Worm (Caenorhabditis elegans) whole organism, L1 larva: ENCODE data around the gene ZK418.13.
A peak's percentile ranks its signal among the peaks of the same experiment; 100 is the strongest.

Experiments used
- C16A3.4 ChIP-seq: fragments of 150-350 bp; optimal IDR thresholded peaks from 2 replicates; lab custom pipeline; 2014; ENCODE audit warnings: missing biosample characterization, missing genetic modification characterization
- Y116A8C.19 ChIP-seq: sonication (generic microtip); optimal IDR thresholded peaks from 2 replicates; lab custom pipeline; 2016; ENCODE audit warnings: missing compliant biosample characterization, missing genetic modification characterization, borderline replicate concordance
- aha-1 ChIP-seq: fragments of 150-350 bp; optimal IDR thresholded peaks from 2 replicates; lab custom pipeline; 2014; ENCODE audit warnings: missing biosample characterization, missing genetic modification characterization
- alr-1 ChIP-seq: fragments of 200-800 bp; sonication (Bioruptor generic); optimal IDR thresholded peaks from 2 replicates; lab custom pipeline; 2018; ENCODE audit warnings: borderline replicate concordance, mild to moderate bottlenecking, missing genetic modification characterization, missing compliant biosample characterization
- blmp-1 ChIP-seq: fragments of 150-350 bp; optimal IDR thresholded peaks from 2 replicates; lab custom pipeline; 2014; ENCODE audit warnings: missing biosample characterization, missing genetic modification characterization
- ceh-8 ChIP-seq: fragments of 200-800 bp; sonication (Bioruptor generic); optimal IDR thresholded peaks from 2 replicates; lab custom pipeline; 2018; ENCODE audit warnings: mild to moderate bottlenecking, missing genetic modification characterization, moderate library complexity, missing compliant biosample characterization
- dsc-1 ChIP-seq: sonication (generic microtip); optimal IDR thresholded peaks from 2 replicates; lab custom pipeline; 2016; ENCODE audit warnings: mild to moderate bottlenecking, missing genetic modification characterization, missing compliant biosample characterization
- efl-1 ChIP-seq, 4 experiments: fragments of 150-350 bp; optimal IDR thresholded peaks in 3 of 4; peaks in 1 of 4; 1 replicate in 1 of 4; 2 replicates in 3 of 4; lab custom pipeline; 2014; ENCODE audit warnings: missing biosample characterization in 2 of 4, missing genetic modification characterization in 2 of 4, missing genetic modification reagents in 2 of 4
- egl-13 ChIP-seq: sonication (generic microtip); optimal IDR thresholded peaks from 2 replicates; lab custom pipeline; 2016; ENCODE audit warnings: missing genotype, missing genetic modification reagents, missing genetic modification characterization, missing compliant biosample characterization
- egl-27 ChIP-seq, 2 experiments: fragments of 150-350 bp in 1 of 2; sonication (generic microtip); optimal IDR thresholded peaks; 3 replicates each; lab custom pipeline; 2017 to 2018; ENCODE audit warnings: missing biosample characterization in 2 of 2, missing genetic modification characterization in 2 of 2, missing genetic modification reagents in 2 of 2
- elt-2 ChIP-seq: sonication (generic microtip); optimal IDR thresholded peaks from 2 replicates; lab custom pipeline; 2016; ENCODE audit warnings: missing genetic modification characterization, mild to moderate bottlenecking, inconsistent platforms, missing compliant biosample characterization, missing genetic modification reagents
- elt-3 ChIP-seq, 6 experiments: fragments of 150-350 bp in 1 of 6; sonication (generic microtip); optimal IDR thresholded peaks; 2 replicates each; lab custom pipeline; 2017 to 2018; ENCODE audit warnings: missing biosample characterization in 6 of 6, missing genetic modification characterization in 6 of 6, inconsistent platforms in 1 of 6
- fkh-10 ChIP-seq: sonication (generic microtip); optimal IDR thresholded peaks from 2 replicates; lab custom pipeline; 2017; ENCODE audit warnings: missing biosample characterization, missing genetic modification reagents, missing genetic modification characterization
- fkh-8 ChIP-seq: sonication (generic microtip); optimal IDR thresholded peaks from 2 replicates; lab custom pipeline; 2016; ENCODE audit warnings: mild to moderate bottlenecking, missing genetic modification characterization, missing compliant biosample characterization
- fos-1 ChIP-seq: fragments of 150-350 bp; optimal IDR thresholded peaks from 2 replicates; lab custom pipeline; 2014; ENCODE audit warnings: missing biosample characterization, missing genetic modification characterization
- grh-1 ChIP-seq: fragments of 200-800 bp; sonication (Bioruptor generic); IDR thresholded peaks from 2 replicates; pipeline ENCODE4 v1.3.6; 2022; ENCODE audit warnings: missing genetic modification reagents, missing genetic modification characterization, missing compliant biosample characterization
- hlh-17 ChIP-seq: fragments of 200-800 bp; sonication (Bioruptor generic); optimal IDR thresholded peaks from 2 replicates; lab custom pipeline; 2018; ENCODE audit warnings: missing genetic modification characterization, mild to moderate bottlenecking, missing compliant biosample characterization, moderate library complexity, borderline replicate concordance
- lin-14 ChIP-seq: fragments of 200-800 bp; sonication (Bioruptor generic); optimal IDR thresholded peaks from 2 replicates; lab custom pipeline; 2018; ENCODE audit warnings: mild to moderate bottlenecking, missing genetic modification characterization, moderate library complexity, missing compliant biosample characterization
- lin-35 ChIP-seq, 2 experiments: fragments of 150-350 bp; optimal IDR thresholded peaks; 2 replicates each; lab custom pipeline; 2014; ENCODE audit warnings: missing biosample characterization in 2 of 2, missing genetic modification characterization in 2 of 2, missing genetic modification reagents in 2 of 2
- lin-39 ChIP-seq: fragments of 150-350 bp; optimal IDR thresholded peaks from 2 replicates; lab custom pipeline; 2014; ENCODE audit warnings: missing biosample characterization, missing genetic modification reagents, missing genetic modification characterization
- lir-3 ChIP-seq: sonication (generic microtip); optimal IDR thresholded peaks from 2 replicates; lab custom pipeline; 2016; ENCODE audit warnings: mild to moderate bottlenecking, missing genetic modification characterization, moderate library complexity, missing compliant biosample characterization; ENCODE audit not compliant: poor library complexity
- lsy-2 ChIP-seq, 2 experiments: fragments of 150-350 bp; optimal IDR thresholded peaks; 2 replicates each; lab custom pipeline; 2014; ENCODE audit warnings: missing biosample characterization in 2 of 2, missing genetic modification characterization in 2 of 2
- mab-9 ChIP-seq: fragments of 200-800 bp; sonication (Bioruptor generic); IDR thresholded peaks from 2 replicates; pipeline ENCODE4 v1.3.6; 2022; ENCODE audit warnings: missing genetic modification reagents, missing genetic modification characterization, missing compliant biosample characterization
- mef-2 ChIP-seq: fragments of 150-350 bp; optimal IDR thresholded peaks from 2 replicates; lab custom pipeline; 2014; ENCODE audit warnings: missing biosample characterization, missing genetic modification characterization
- mep-1 ChIP-seq: fragments of 150-350 bp; optimal IDR thresholded peaks from 2 replicates; lab custom pipeline; 2014; ENCODE audit warnings: missing biosample characterization, missing genetic modification characterization
- nhr-11 ChIP-seq: fragments of 150-350 bp; optimal IDR thresholded peaks from 2 replicates; lab custom pipeline; 2014; ENCODE audit warnings: missing biosample characterization, missing genetic modification characterization
- nhr-12 ChIP-seq: sonication (generic microtip); optimal IDR thresholded peaks from 2 replicates; lab custom pipeline; 2017; ENCODE audit warnings: missing biosample characterization, missing genetic modification characterization
- nhr-19 ChIP-seq: fragments of 200-800 bp; sonication (Bioruptor generic); conservative IDR thresholded peaks from 2 replicates; pipeline ENCODE4 v1.3.6; 2022; ENCODE audit warnings: missing genetic modification characterization, missing compliant biosample characterization
- nhr-28 ChIP-seq: fragments of 150-350 bp; optimal IDR thresholded peaks from 2 replicates; lab custom pipeline; 2014; ENCODE audit warnings: missing biosample characterization, missing genetic modification characterization
- nhr-47 ChIP-seq: sonication (generic microtip); optimal IDR thresholded peaks from 2 replicates; lab custom pipeline; 2016; ENCODE audit warnings: mild to moderate bottlenecking, missing genetic modification characterization, moderate library complexity, missing compliant biosample characterization
- nhr-71 ChIP-seq: sonication (generic microtip); optimal IDR thresholded peaks from 2 replicates; lab custom pipeline; 2016; ENCODE audit warnings: mild to moderate bottlenecking, missing genetic modification characterization, moderate library complexity, missing compliant biosample characterization
- nhr-77 ChIP-seq: fragments of 150-350 bp; optimal IDR thresholded peaks from 2 replicates; lab custom pipeline; 2014; ENCODE audit warnings: missing biosample characterization, missing genetic modification characterization
- nhr-84 ChIP-seq: sonication (generic microtip); optimal IDR thresholded peaks from 2 replicates; lab custom pipeline; 2017; ENCODE audit warnings: missing biosample characterization, missing genetic modification characterization
- nhr-90 ChIP-seq: sonication (generic microtip); optimal IDR thresholded peaks from 2 replicates; lab custom pipeline; 2016; ENCODE audit warnings: mild to moderate bottlenecking, missing genetic modification characterization, missing compliant biosample characterization; ENCODE audit not compliant: poor library complexity
- pax-3 ChIP-seq: fragments of 200-800 bp; sonication (Bioruptor generic); optimal IDR thresholded peaks from 2 replicates; lab custom pipeline; 2018; ENCODE audit warnings: mild to moderate bottlenecking, missing genetic modification characterization, moderate library complexity, missing compliant biosample characterization
- pqm-1 ChIP-seq: sonication (generic microtip); optimal IDR thresholded peaks from 3 replicates; lab custom pipeline; 2017; ENCODE audit warnings: missing biosample characterization, missing genetic modification characterization
- rnt-1 ChIP-seq: sonication (generic microtip); optimal IDR thresholded peaks from 2 replicates; lab custom pipeline; 2016; ENCODE audit warnings: mild to moderate bottlenecking, missing genetic modification characterization, moderate library complexity, missing compliant biosample characterization
- snpc-4 ChIP-seq: fragments of 150-350 bp; optimal IDR thresholded peaks from 2 replicates; lab custom pipeline; 2014; ENCODE audit warnings: missing biosample characterization, missing genetic modification characterization
- sup-37 ChIP-seq: fragments of 200-800 bp; sonication (Bioruptor generic); optimal IDR thresholded peaks from 2 replicates; lab custom pipeline; 2018; ENCODE audit warnings: mild to moderate bottlenecking, missing genetic modification characterization, missing compliant biosample characterization
- swsn-7 ChIP-seq: sonication (generic microtip); optimal IDR thresholded peaks from 2 replicates; lab custom pipeline; 2016; ENCODE audit warnings: missing genetic modification characterization, missing compliant biosample characterization
- unc-130 ChIP-seq: fragments of 150-350 bp; optimal IDR thresholded peaks from 2 replicates; lab custom pipeline; 2017; ENCODE audit warnings: missing biosample characterization, missing genetic modification characterization, inconsistent platforms
- unc-30 ChIP-seq: sonication (generic microtip); optimal IDR thresholded peaks from 2 replicates; lab custom pipeline; 2017; ENCODE audit warnings: missing biosample characterization, missing genetic modification characterization
- unc-62 ChIP-seq: fragments of 150-350 bp; optimal IDR thresholded peaks from 2 replicates; lab custom pipeline; 2014; ENCODE audit warnings: missing biosample characterization, missing genetic modification reagents, missing genetic modification characterization
- vab-15 ChIP-seq: sonication (generic microtip); optimal IDR thresholded peaks from 2 replicates; lab custom pipeline; 2017; ENCODE audit warnings: missing genotype, mild to moderate bottlenecking, missing genetic modification characterization, missing compliant biosample characterization
- xbp-1 ChIP-seq: sonication (generic microtip); optimal IDR thresholded peaks from 2 replicates; lab custom pipeline; 2016; ENCODE audit warnings: missing genetic modification characterization, missing compliant biosample characterization
- zag-1 ChIP-seq: fragments of 150-350 bp; optimal IDR thresholded peaks from 2 replicates; lab custom pipeline; 2014; ENCODE audit warnings: missing biosample characterization, missing genetic modification characterization
- zip-4 ChIP-seq: fragments of 200-800 bp; sonication (Bioruptor generic); optimal IDR thresholded peaks from 2 replicates; lab custom pipeline; 2018; ENCODE audit warnings: mild to moderate bottlenecking, missing genetic modification characterization, moderate library complexity, missing compliant biosample characterization

ZK418.13 gene

ce11 chrIII:7120477-7120876, 44.2 kb upstream of the ZK418.13 start (continued):
- TF ChIP-seq sup-37 (GFP tag; lab: Kevin White, UChicago): no peak
- no peak for TF ChIP-seq nhr-12 (tag; lab: Kevin White, UChicago)
- TF ChIP-seq zip-4 (GFP tag; lab: Kevin White, UChicago): no peak
- TF ChIP-seq egl-13 (tag; lab: Kevin White, UChicago): no peak
- TF ChIP-seq lin-14 (GFP tag; lab: Kevin White, UChicago): peak; percentile 48
- TF ChIP-seq grh-1: 0 out of 2 replicates have a peak, but pooled peaks have one; percentile 6
- peak in 1 of 2 experiments; percentile 73 for TF ChIP-seq lin-35 (GFP tag; optimal IDR thresholded peaks at IDR 0.05; lab: Kevin White, UChicago)
- peak; percentile 23 for TF ChIP-seq nhr-47 (tag; lab: Kevin White, UChicago)
- no peak for TF ChIP-seq aha-1 (tag; lab: Kevin White, UChicago)
- peak in 1 of 2 experiments; percentile 11 for TF ChIP-seq efl-1 (optimal IDR thresholded peaks at IDR 0.05; lab: Kevin White, UChicago)
- TF ChIP-seq efl-1 (GFP tag; optimal IDR thresholded peaks at IDR 0.05 in 1 of 2; lab: Kevin White, UChicago): peak in 1 of 2 experiments; percentile 93
- peak; percentile 41 for TF ChIP-seq blmp-1 (tag; lab: Kevin White, UChicago)
- TF ChIP-seq swsn-7 (tag; lab: Kevin White, UChicago): peak; percentile 7
- no peak for TF ChIP-seq rnt-1 (tag; lab: Kevin White, UChicago)
- TF ChIP-seq xbp-1 (tag; lab: Kevin White, UChicago): peak; percentile 30
- TF ChIP-seq nhr-71 (tag; lab: Kevin White, UChicago): peak; percentile 66
- no peak for TF ChIP-seq hlh-17 (GFP tag; lab: Kevin White, UChicago)

ce11 chrIII:7116615-7117252, 40.4 kb upstream of the ZK418.13 start:
- no peak for TF ChIP-seq alr-1
- TF ChIP-seq nhr-77 (tag; lab: Kevin White, UChicago): peak; percentile 74
- TF ChIP-seq lir-3 (tag; lab: Kevin White, UChicago): peak; percentile 60
- peak; percentile 50 for TF ChIP-seq xbp-1 (tag; lab: Kevin White, UChicago)
- peak; percentile 72 to 78 for TF ChIP-seq egl-27 (tag; optimal IDR thresholded peaks at IDR 0.05; lab: Kevin White, UChicago)
- TF ChIP-seq lin-39: peak; percentile 51
- TF ChIP-seq nhr-84 (tag; lab: Kevin White, UChicago): no peak
- TF ChIP-seq egl-13 (tag; lab: Kevin White, UChicago): peak; percentile 2
- no peak for TF ChIP-seq nhr-28 (tag; lab: Kevin White, UChicago)
- TF ChIP-seq pqm-1 (tag; lab: Kevin White, UChicago): no peak
- TF ChIP-seq rnt-1 (tag; lab: Kevin White, UChicago): peak; percentile 63
- no peak for TF ChIP-seq Y116A8C.19
- peak; percentile 51 for TF ChIP-seq dsc-1 (tag; lab: Kevin White, UChicago)
- TF ChIP-seq fos-1: peak; percentile 41
- TF ChIP-seq unc-130 (tag; lab: Kevin White, UChicago): no peak
- TF ChIP-seq pax-3 (tag; lab: Kevin White, UChicago): peak; percentile 53
- peak; percentile 13 for TF ChIP-seq snpc-4 (tag; lab: Kevin White, UChicago)
- no peak for TF ChIP-seq nhr-12 (tag; lab: Kevin White, UChicago)
- TF ChIP-seq mab-9 (GFP tag; lab: Robert Waterston, UW): no peak
- no peak for TF ChIP-seq zag-1 (tag; lab: Kevin White, UChicago)
- peak; percentile 63 for TF ChIP-seq nhr-90 (tag; lab: Kevin White, UChicago)
- peak; percentile 26 for TF ChIP-seq elt-2 (tag; lab: Kevin White, UChicago)
- no peak for TF ChIP-seq zip-4 (GFP tag; lab: Kevin White, UChicago)
- TF ChIP-seq nhr-11: peak; percentile 55
- TF ChIP-seq vab-15 (tag; lab: Kevin White, UChicago): no peak
- peak; percentile 73 to 84 for TF ChIP-seq lsy-2 (tag; optimal IDR thresholded peaks at IDR 0.05; lab: Kevin White, UChicago)
- no peak for TF ChIP-seq fkh-10 (GFP tag; lab: Kevin White, UChicago)
- TF ChIP-seq nhr-19 (GFP tag; lab: Robert Waterston, UW): peak; percentile 86
- TF ChIP-seq unc-30 (tag; lab: Kevin White, UChicago): no peak
- TF ChIP-seq fkh-8 (tag; lab: Kevin White, UChicago): peak; percentile 86
- TF ChIP-seq aha-1 (tag; lab: Kevin White, UChicago): no peak
- TF ChIP-seq efl-1 (optimal IDR thresholded peaks at IDR 0.05; lab: Kevin White, UChicago): peak; percentile 67 to 75
- peak; percentile 39 to 93 for TF ChIP-seq efl-1 (GFP tag; optimal IDR thresholded peaks at IDR 0.05 in 1 of 2; lab: Kevin White, UChicago)
- no peak for TF ChIP-seq unc-62 (GFP tag; lab: Kevin White, UChicago)
- TF ChIP-seq ceh-8 (GFP tag; lab: Kevin White, UChicago): no peak
- TF ChIP-seq mef-2: no peak
- TF ChIP-seq C16A3.4 (tag; lab: Kevin White, UChicago): peak; percentile 72
- peak; percentile 77 for TF ChIP-seq mep-1 (tag; lab: Kevin White, UChicago)
- TF ChIP-seq elt-3 (tag; optimal IDR thresholded peaks at IDR 0.05; lab: Kevin White, UChicago): peak in 3 of 6 experiments; percentile 12 to 40 (median 14)
